Fruit fly (Drosophila melanogaster): ENCODE data around the gene Fhos.

DNA sequence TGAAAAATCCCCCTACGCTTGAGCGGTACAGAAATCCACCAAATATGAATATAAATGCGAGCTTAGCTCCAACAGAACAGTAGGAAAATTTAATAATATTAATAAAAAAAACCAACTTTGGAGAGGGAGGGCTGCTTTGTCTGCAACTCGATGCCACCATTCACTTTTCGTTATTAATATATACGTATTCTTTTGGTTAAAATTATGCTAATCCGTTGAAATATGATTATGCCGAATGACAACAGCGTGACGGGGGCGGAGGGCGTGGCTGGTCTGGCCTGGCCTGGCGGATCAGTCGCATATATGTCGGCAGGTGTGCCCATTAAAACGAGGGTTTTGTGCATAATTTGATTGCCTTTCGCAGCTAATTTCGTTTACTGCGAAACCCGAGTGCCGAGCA, 82.0 kb downstream of the Fhos start:
- TF ChIP-seq h (GFP tag; optimal IDR thresholded peaks at IDR 0.05): no peak
- TF ChIP-seq Myc (optimal IDR thresholded peaks at IDR 0.05): no peak
- no peak for TF ChIP-seq br (GFP tag; optimal IDR thresholded peaks at IDR 0.05)
- TF ChIP-seq Hr78 (GFP tag; optimal IDR thresholded peaks at IDR 0.05): no peak
- TF ChIP-seq sage (GFP tag; optimal IDR thresholded peaks at IDR 0.05): no peak
- TF ChIP-seq Abd-B (GFP tag; optimal IDR thresholded peaks at IDR 0.05): no peak
- no peak for TF ChIP-seq pan (optimal IDR thresholded peaks at IDR 0.05)
- TF ChIP-seq sv (GFP tag; optimal IDR thresholded peaks at IDR 0.05): no peak
- no peak for TF ChIP-seq fru (GFP tag; optimal IDR thresholded peaks at IDR 0.05)
- no peak for TF ChIP-seq dmrt93B (GFP tag; optimal IDR thresholded peaks at IDR 0.05)
- TF ChIP-seq tai (GFP tag; optimal IDR thresholded peaks at IDR 0.05): no peak
- TF ChIP-seq Rel (GFP tag; optimal IDR thresholded peaks at IDR 0.05): no peak
- no peak for TF ChIP-seq Rel (tag; optimal IDR thresholded peaks at IDR 0.05)
- TF ChIP-seq psq (GFP tag; optimal IDR thresholded peaks at IDR 0.05): no peak

Data from whole organism, wandering third instar larva.